Fruit fly (Drosophila melanogaster) whole organism, wandering third instar larva: ENCODE measurements around the gene Smyd3.

Experiments
- Abd-B ChIP-seq: fragments of >200 bp; optimal IDR thresholded peaks from 2 replicates; lab custom pipeline; 2017; ENCODE audit warnings: missing biosample characterization, missing genetic modification characterization
- CG32264 ChIP-seq: fragments of 200-800 bp; sonication (Bioruptor generic); optimal IDR thresholded peaks from 2 replicates; lab custom pipeline; 2016; ENCODE audit warnings: missing biosample characterization, missing genetic modification characterization
- CG9705 ChIP-seq: fragments of 200-800 bp; sonication (Bioruptor generic); optimal IDR thresholded peaks from 2 replicates; lab custom pipeline; 2018; ENCODE audit warnings: missing biosample characterization, mild to moderate bottlenecking, missing genetic modification characterization
- CrebA ChIP-seq: fragments of 200-800 bp; sonication (Bioruptor generic); optimal IDR thresholded peaks from 2 replicates; lab custom pipeline; 2016; ENCODE audit warnings: missing biosample characterization, mild to moderate bottlenecking, missing genetic modification characterization, borderline replicate concordance
- Dfd ChIP-seq: fragments of >200 bp; optimal IDR thresholded peaks from 2 replicates; lab custom pipeline; 2017; ENCODE audit warnings: missing biosample characterization, missing genetic modification characterization
- Dif ChIP-seq: fragments of 200-275, 200-300 bp; sonication (Bioruptor generic); optimal IDR thresholded peaks from 2 replicates; lab custom pipeline; 2018; ENCODE audit warnings: missing biosample characterization, missing genetic modification characterization; ENCODE audit not compliant: partially characterized antibody
- GATAd ChIP-seq: sonication (Bioruptor generic); optimal IDR thresholded peaks from 2 replicates; lab custom pipeline; 2016; ENCODE audit warnings: missing biosample characterization, missing genetic modification characterization
- HLH106 ChIP-seq: fragments of 200-800 bp; optimal IDR thresholded peaks from 3 replicates; lab custom pipeline; 2019; ENCODE audit warnings: missing biosample characterization, mild to moderate bottlenecking, missing genetic modification characterization, moderate library complexity
- Hnf4 ChIP-seq: fragments of 200-800 bp; sonication (Bioruptor generic); optimal IDR thresholded peaks from 2 replicates; lab custom pipeline; 2016; ENCODE audit warnings: missing biosample characterization, mild to moderate bottlenecking, missing genetic modification characterization
- Hr78 ChIP-seq: fragments of >200 bp; optimal IDR thresholded peaks from 2 replicates; lab custom pipeline; 2017; ENCODE audit warnings: missing biosample characterization, missing genetic modification characterization
- Hr83 ChIP-seq: fragments of 200-300 bp; sonication (Bioruptor generic); optimal IDR thresholded peaks from 2 replicates; lab custom pipeline; 2016; ENCODE audit warnings: missing biosample characterization, mild to moderate bottlenecking, missing genetic modification characterization, moderate library complexity; ENCODE audit not compliant: poor library complexity, severe bottlenecking
- Jra ChIP-seq: sonication (Bioruptor generic); optimal IDR thresholded peaks from 2 replicates; lab custom pipeline; 2016; ENCODE audit warnings: missing biosample characterization, missing genetic modification characterization
- Mio ChIP-seq: sonication (Bioruptor generic); optimal IDR thresholded peaks from 2 replicates; lab custom pipeline; 2016; ENCODE audit warnings: missing biosample characterization, missing genetic modification characterization
- Myc ChIP-seq: fragments of >200 bp; optimal IDR thresholded peaks from 2 replicates; lab custom pipeline; 2017
- N ChIP-seq: fragments of >200 bp; optimal IDR thresholded peaks from 2 replicates; lab custom pipeline; 2018; ENCODE audit warnings: missing biosample characterization, missing external identifiers, missing genetic modification characterization
- OdsH ChIP-seq: fragments of 200-800 bp; sonication (Bioruptor generic); optimal IDR thresholded peaks from 2 replicates; lab custom pipeline; 2016; ENCODE audit warnings: missing biosample characterization, mild to moderate bottlenecking, missing genetic modification characterization
- Rel ChIP-seq, 2 experiments: fragments of 200-800 bp; sonication (Bioruptor generic) in 1 of 2; optimal IDR thresholded peaks; 2 replicates in 1 of 2; 3 replicates in 1 of 2; lab custom pipeline; 2016 to 2019; ENCODE audit warnings: mild to moderate bottlenecking in 2 of 2, missing biosample characterization in 2 of 2, missing genetic modification characterization in 2 of 2, moderate library complexity in 1 of 2
- Sp1 ChIP-seq: fragments of 200-800 bp; sonication (Bioruptor generic); optimal IDR thresholded peaks from 3 replicates; lab custom pipeline; 2019; ENCODE audit warnings: missing biosample characterization, mild to moderate bottlenecking, missing genetic modification characterization, moderate library complexity
- Vsx2 ChIP-seq: fragments of 200-300, 225-300 bp; sonication (Bioruptor generic); optimal IDR thresholded peaks from 2 replicates; lab custom pipeline; 2018; ENCODE audit warnings: missing biosample characterization, missing genetic modification characterization; ENCODE audit not compliant: partially characterized antibody
- br ChIP-seq: fragments of 200-800 bp; sonication (Bioruptor generic); optimal IDR thresholded peaks from 2 replicates; lab custom pipeline; 2016; ENCODE audit warnings: missing biosample characterization, missing genetic modification characterization
- brk ChIP-seq: fragments of 200-800 bp; sonication (Bioruptor generic); optimal IDR thresholded peaks from 2 replicates; lab custom pipeline; 2016; ENCODE audit warnings: missing biosample characterization, mild to moderate bottlenecking, missing genetic modification characterization
- dl ChIP-seq, 2 experiments: fragments of 175-275, 200-275 bp in 1 of 2; fragments of 200-275 bp in 1 of 2; sonication (Bioruptor generic); optimal IDR thresholded peaks; lab custom pipeline; 2018; ENCODE audit warnings: mild to moderate bottlenecking in 2 of 2, missing biosample characterization in 2 of 2, missing genetic modification characterization in 2 of 2, moderate library complexity in 2 of 2; ENCODE audit not compliant: partially characterized antibody in 2 of 2, insufficient read depth in 1 of 2
- dmrt93B ChIP-seq: fragments of 200-800 bp; sonication (Bioruptor generic); optimal IDR thresholded peaks from 2 replicates; lab custom pipeline; 2018; ENCODE audit warnings: missing biosample characterization, mild to moderate bottlenecking, missing genetic modification characterization
- dsf ChIP-seq: sonication (Bioruptor generic); optimal IDR thresholded peaks from 2 replicates; lab custom pipeline; 2016; ENCODE audit warnings: missing biosample characterization, missing genetic modification characterization, borderline replicate concordance
- ey ChIP-seq: fragments of 200-800 bp; sonication (Bioruptor generic); optimal IDR thresholded peaks from 2 replicates; lab custom pipeline; 2016; ENCODE audit warnings: missing biosample characterization, missing genetic modification characterization
- foxo ChIP-seq, 2 experiments: fragments of 200-800 bp; sonication (Bioruptor generic); optimal IDR thresholded peaks; 2 replicates in 1 of 2; 3 replicates in 1 of 2; lab custom pipeline; 2016 to 2017; ENCODE audit warnings: missing biosample characterization in 2 of 2, missing genetic modification characterization in 2 of 2
- fru ChIP-seq: fragments of 200-800 bp; sonication (Bioruptor generic); optimal IDR thresholded peaks from 3 replicates; lab custom pipeline; 2016; ENCODE audit warnings: missing biosample characterization, mild to moderate bottlenecking, missing genetic modification characterization
- h ChIP-seq: fragments of 200-800 bp; sonication (Bioruptor generic); optimal IDR thresholded peaks from 3 replicates; lab custom pipeline; 2016; ENCODE audit warnings: missing biosample characterization, mild to moderate bottlenecking, missing genetic modification characterization
- jim ChIP-seq: fragments of 175-275, 200-325 bp; sonication (Bioruptor generic); optimal IDR thresholded peaks from 2 replicates; lab custom pipeline; 2016; ENCODE audit warnings: missing biosample characterization, mild to moderate bottlenecking, missing genetic modification characterization
- lola ChIP-seq: fragments of >200 bp; optimal IDR thresholded peaks from 2 replicates; lab custom pipeline; 2017; ENCODE audit warnings: missing biosample characterization, missing genetic modification characterization
- pan ChIP-seq: fragments of >200 bp; optimal IDR thresholded peaks from 2 replicates; lab custom pipeline; 2017
- psq ChIP-seq: fragments of 200-800 bp; sonication (Bioruptor generic); optimal IDR thresholded peaks from 3 replicates; lab custom pipeline; 2017; ENCODE audit warnings: missing biosample characterization, mild to moderate bottlenecking, missing genetic modification characterization, moderate library complexity
- rgr ChIP-seq: fragments of 200-800 bp; sonication (Bioruptor generic); optimal IDR thresholded peaks from 3 replicates; lab custom pipeline; 2016; ENCODE audit warnings: missing biosample characterization, mild to moderate bottlenecking, missing genetic modification characterization
- sage ChIP-seq: fragments of 200-800 bp; sonication (Bioruptor generic); optimal IDR thresholded peaks from 2 replicates; lab custom pipeline; 2016; ENCODE audit warnings: missing biosample characterization, mild to moderate bottlenecking, missing genetic modification characterization
- sv ChIP-seq: fragments of 200-800 bp; sonication (Bioruptor generic); optimal IDR thresholded peaks from 3 replicates; lab custom pipeline; 2016; ENCODE audit warnings: missing biosample characterization, missing genetic modification characterization
- tai ChIP-seq: sonication (Bioruptor generic); optimal IDR thresholded peaks from 2 replicates; lab custom pipeline; 2016; ENCODE audit warnings: missing biosample characterization, missing genetic modification characterization
- usp ChIP-seq: fragments of >200 bp; optimal IDR thresholded peaks from 2 replicates; lab custom pipeline; 2017; ENCODE audit warnings: missing biosample characterization, missing genetic modification characterization
- woc ChIP-seq: sonication (Bioruptor generic); optimal IDR thresholded peaks from 2 replicates; lab custom pipeline; 2016; ENCODE audit warnings: missing biosample characterization, mild to moderate bottlenecking, missing genetic modification characterization

Gene Smyd3

DNA sequence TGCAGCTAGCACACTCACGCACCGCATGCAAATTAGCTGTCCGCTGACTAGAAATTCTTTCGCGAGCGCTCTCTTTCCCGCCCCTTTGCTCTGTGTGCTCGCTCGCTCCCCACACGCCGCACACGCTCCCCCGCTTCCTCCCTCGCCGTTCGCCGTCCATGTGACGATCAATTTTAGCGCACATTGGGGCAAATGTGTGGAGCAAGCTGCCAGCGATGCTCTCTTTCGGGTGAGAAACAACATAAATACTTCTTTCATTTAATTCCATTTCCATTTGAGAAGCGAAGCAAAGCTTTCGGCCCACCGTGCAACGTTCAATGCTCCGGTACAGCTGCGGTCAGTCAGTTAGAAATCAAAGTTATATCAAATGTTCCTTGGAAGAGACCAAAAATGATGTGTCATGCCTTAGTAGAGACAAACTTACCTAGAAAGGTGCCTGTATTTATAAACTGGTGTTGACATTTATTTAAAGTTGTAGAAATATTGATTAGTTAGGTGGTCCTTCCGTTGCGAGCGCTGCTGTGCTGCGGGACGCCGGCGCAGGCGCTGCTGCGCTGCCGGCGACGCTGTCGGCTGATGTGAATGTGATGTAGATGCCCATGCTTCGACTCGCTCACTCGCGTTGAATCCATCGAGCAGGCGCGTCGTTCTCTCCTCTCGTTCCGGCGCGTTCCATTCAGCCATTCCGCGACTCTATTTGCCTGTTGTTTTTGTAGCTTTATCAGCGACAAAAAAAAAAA is 37.5 kb upstream of the Smyd3 start:
- TF ChIP-seq rgr (GFP tag; lab: Kevin White, UChicago), result peak; percentile 98
- TF ChIP-seq sage (GFP tag; lab: Kevin White, UChicago), result peak; percentile 83
- TF ChIP-seq Dif, result peak; percentile 55
- peak; percentile 91 for TF ChIP-seq CG9705 (GFP tag; lab: Kevin White, UChicago)
- peak; percentile 95 for TF ChIP-seq psq (GFP tag; lab: Kevin White, UChicago)
- no peak for TF ChIP-seq Myc
- no peak for TF ChIP-seq N (GFP tag; lab: Kevin White, UChicago)
- peak; percentile 76 for TF ChIP-seq dsf (GFP tag; lab: Kevin White, UChicago)
- no peak for TF ChIP-seq lola
- peak; percentile 96 for TF ChIP-seq dmrt93B
- peak; percentile 95 for TF ChIP-seq CG32264 (GFP tag; lab: Kevin White, UChicago)
- peak; percentile 98 for TF ChIP-seq Sp1 (GFP tag; lab: Kevin White, UChicago)
- peak; percentile 62 for TF ChIP-seq Hr83 (GFP tag; lab: Kevin White, UChicago)
- no peak for TF ChIP-seq usp (GFP tag; lab: Kevin White, UChicago)
- peak; percentile 44 for TF ChIP-seq Vsx2 (GFP tag; lab: Kevin White, UChicago)
- no peak for TF ChIP-seq Abd-B
- no peak for TF ChIP-seq jim
- TF ChIP-seq sv (GFP tag; lab: Kevin White, UChicago), result peak; percentile 97
- TF ChIP-seq Jra (GFP tag; lab: Kevin White, UChicago), result peak; percentile 85
- TF ChIP-seq Rel (GFP tag; optimal IDR thresholded peaks at IDR 0.05; lab: Kevin White, UChicago), result peak; percentile 75
- TF ChIP-seq Rel (tag; optimal IDR thresholded peaks at IDR 0.05; lab: Kevin White, UChicago), result peak; percentile 88
- peak; percentile 98 for TF ChIP-seq ey (GFP tag; lab: Kevin White, UChicago)
- TF ChIP-seq HLH106 (tag; lab: Kevin White, UChicago), result peak; percentile 96
- TF ChIP-seq Hnf4, result peak; percentile 96
- TF ChIP-seq CrebA (GFP tag; lab: Kevin White, UChicago), result peak; percentile 63
- peak; percentile 86 to 98 for TF ChIP-seq foxo (GFP tag; optimal IDR thresholded peaks at IDR 0.05; lab: Kevin White, UChicago)
- peak; percentile 97 for TF ChIP-seq OdsH (GFP tag; lab: Kevin White, UChicago)
- peak; percentile 58 for TF ChIP-seq GATAd (GFP tag; lab: Kevin White, UChicago)
- peak; percentile 65 for TF ChIP-seq Dfd
- no peak for TF ChIP-seq dl (GFP tag; optimal IDR thresholded peaks at IDR 0.05; lab: Kevin White, UChicago; ENCODE audit: insufficient read depth in 1 of 2, partially characterized antibody in 2 of 2)
- peak; percentile 83 for TF ChIP-seq brk
- peak; percentile 92 for TF ChIP-seq tai (GFP tag; lab: Kevin White, UChicago)
- no peak for TF ChIP-seq pan (lab: Kevin White, UChicago)
- TF ChIP-seq woc (GFP tag; lab: Kevin White, UChicago), result peak; percentile 99
- peak; percentile 98 for TF ChIP-seq fru (GFP tag; lab: Kevin White, UChicago)
- no peak for TF ChIP-seq Hr78 (GFP tag; lab: Kevin White, UChicago)
- TF ChIP-seq h (GFP tag; lab: Kevin White, UChicago), result peak; percentile 98
- TF ChIP-seq Mio, result peak; percentile 85
- peak; percentile 98 for TF ChIP-seq br (GFP tag; lab: Kevin White, UChicago)

DNA sequence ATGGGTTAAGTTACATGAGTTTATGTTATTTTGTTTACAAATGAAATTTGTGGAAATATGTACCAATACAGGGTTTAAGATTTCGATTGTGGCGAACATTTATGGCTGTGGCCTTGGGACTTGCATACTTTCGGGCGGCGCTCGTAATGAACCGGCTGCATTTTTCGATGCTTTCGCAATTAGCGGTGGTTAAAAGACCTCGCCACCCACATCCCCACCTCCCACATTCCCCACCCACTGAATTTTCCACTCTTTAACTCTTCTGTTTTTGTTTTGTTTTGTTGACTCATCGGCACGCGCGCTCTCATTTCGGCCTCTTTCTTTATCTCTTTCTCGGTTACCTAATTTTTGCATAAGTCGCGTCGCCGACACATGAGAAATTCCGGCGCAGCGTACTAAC is 36.9 kb upstream of the Smyd3 start:
- TF ChIP-seq Myc (peak; percentile 50), brk (no peak), N (GFP tag; lab: Kevin White, UChicago) (peak; percentile 9), Hnf4 (no peak), Vsx2 (GFP tag; lab: Kevin White, UChicago) (no peak)
